Worm (Caenorhabditis elegans) whole organism, L4 larva: ENCODE measurements around the gene F46H5.3.
A peak's percentile ranks its signal among the peaks of the same experiment; 100 is the strongest.

ENCODE experiments used
- F26F4.8 ChIP-seq: fragments of 200-800 bp; sonication (Bioruptor generic); conservative IDR thresholded peaks from 2 replicates; pipeline ENCODE4 v1.3.6; 2022; ENCODE audit warnings: missing genetic modification characterization, missing compliant biosample characterization
- F37D6.2 ChIP-seq: sonication (generic microtip); optimal IDR thresholded peaks from 2 replicates; lab custom pipeline; 2016; ENCODE audit warnings: mild to moderate bottlenecking, missing genetic modification characterization, missing compliant biosample characterization
- F44E2.7 ChIP-seq: fragments of 200-800 bp; sonication (Bioruptor generic); IDR thresholded peaks from 2 replicates; pipeline ENCODE4 v2.1.2; 2022; ENCODE audit warnings: missing genetic modification characterization, missing compliant biosample characterization
- F49E8.2 ChIP-seq: sonication (generic microtip); optimal IDR thresholded peaks from 2 replicates; lab custom pipeline; 2016; ENCODE audit warnings: missing compliant biosample characterization, mild to moderate bottlenecking, missing genetic modification characterization, borderline replicate concordance
- R02D3.7 ChIP-seq: fragments of 150-350 bp; sonication (generic microtip); optimal IDR thresholded peaks from 3 replicates; lab custom pipeline; 2014; ENCODE audit warnings: missing biosample characterization, missing genetic modification characterization
- T20F7.1 ChIP-seq: fragments of 200-800 bp; sonication (Bioruptor generic); optimal IDR thresholded peaks from 2 replicates; lab custom pipeline; 2018; ENCODE audit warnings: mild to moderate bottlenecking, missing genetic modification characterization, missing compliant biosample characterization
- Y105C5A.15 ChIP-seq: fragments of 200-800 bp; sonication (Bioruptor generic); IDR thresholded peaks from 2 replicates; pipeline ENCODE4 v1.3.6; 2022; ENCODE audit warnings: missing genetic modification characterization, missing compliant biosample characterization
- Y75B8A.6 ChIP-seq: fragments of 200-800 bp; sonication (Bioruptor generic); IDR thresholded peaks from 2 replicates; pipeline ENCODE4 v1.3.6; 2022; ENCODE audit warnings: missing genetic modification reagents, missing genetic modification characterization, missing compliant biosample characterization
- aly-2 ChIP-seq: sonication (generic microtip); optimal IDR thresholded peaks from 2 replicates; lab custom pipeline; 2018; ENCODE audit warnings: missing biosample characterization, missing genetic modification characterization
- arid-1 ChIP-seq: fragments of 200-800 bp; sonication (Bioruptor generic); conservative IDR thresholded peaks from 2 replicates; pipeline ENCODE4 v1.3.6; 2022; ENCODE audit warnings: missing genetic modification reagents, missing genetic modification characterization, missing compliant biosample characterization
- ceh-20 ChIP-seq: fragments of 200-800 bp; sonication (Bioruptor generic); IDR thresholded peaks from 2 replicates; pipeline ENCODE4 v1.3.6; 2022; ENCODE audit warnings: missing genetic modification reagents, missing genetic modification characterization, missing compliant biosample characterization
- ceh-28 ChIP-seq: fragments of 150-350 bp; optimal IDR thresholded peaks from 2 replicates; lab custom pipeline; 2014; ENCODE audit warnings: missing biosample characterization, missing genetic modification reagents, missing genetic modification characterization
- ceh-44 ChIP-seq: fragments of 200-800 bp; sonication (Bioruptor generic); IDR thresholded peaks from 2 replicates; pipeline ENCODE4 v1.3.6; 2022; ENCODE audit warnings: missing genetic modification reagents, missing genetic modification characterization, missing compliant biosample characterization
- ceh-62 ChIP-seq: sonication (generic microtip); optimal IDR thresholded peaks from 2 replicates; lab custom pipeline; 2017; ENCODE audit warnings: missing biosample characterization, missing genetic modification characterization
- cey-2 ChIP-seq: sonication (generic microtip); optimal IDR thresholded peaks from 3 replicates; lab custom pipeline; 2017; ENCODE audit warnings: missing genetic modification characterization, mild to moderate bottlenecking, missing compliant biosample characterization, antibody characterized with exemption, borderline replicate concordance; ENCODE audit not compliant: insufficient read depth
- daf-8 ChIP-seq: fragments of 200-800 bp; sonication (Bioruptor generic); IDR thresholded peaks from 2 replicates; pipeline ENCODE4 v1.3.6; 2022; ENCODE audit warnings: missing genetic modification characterization, missing compliant biosample characterization
- dmd-6 ChIP-seq: fragments of 200-800 bp; sonication (Bioruptor generic); IDR thresholded peaks from 2 replicates; pipeline ENCODE4 v1.3.6; 2022; ENCODE audit warnings: missing genetic modification reagents, missing genetic modification characterization, missing compliant biosample characterization
- dmd-8 ChIP-seq: fragments of 200-800 bp; sonication (Bioruptor generic); IDR thresholded peaks from 2 replicates; pipeline ENCODE4 v1.3.6; 2022; ENCODE audit warnings: missing genetic modification characterization, missing compliant biosample characterization
- dpl-1 ChIP-seq: fragments of 150-350 bp; optimal IDR thresholded peaks from 2 replicates; lab custom pipeline; 2014; ENCODE audit warnings: missing biosample characterization, missing genetic modification reagents, missing genetic modification characterization
- duxl-1 ChIP-seq: sonication (generic microtip); optimal IDR thresholded peaks from 2 replicates; lab custom pipeline; 2016; ENCODE audit warnings: mild to moderate bottlenecking, missing genetic modification characterization, moderate library complexity, missing compliant biosample characterization; ENCODE audit not compliant: poor library complexity
- dve-1 ChIP-seq: sonication (generic microtip); optimal IDR thresholded peaks from 2 replicates; lab custom pipeline; 2017; ENCODE audit warnings: antibody characterized with exemption, mild to moderate bottlenecking, missing genetic modification characterization, missing compliant biosample characterization; ENCODE audit not compliant: insufficient read depth
- fkh-10 ChIP-seq: fragments of 150-350 bp; optimal IDR thresholded peaks from 2 replicates; lab custom pipeline; 2014; ENCODE audit warnings: missing biosample characterization, missing genetic modification reagents, missing genetic modification characterization
- hlh-11 ChIP-seq: fragments of 200-800 bp; sonication (Bioruptor generic); optimal IDR thresholded peaks from 2 replicates; lab custom pipeline; 2018; ENCODE audit warnings: mild to moderate bottlenecking, missing genetic modification characterization, missing compliant biosample characterization
- hmg-1.1 ChIP-seq: fragments of 200-800 bp; sonication (Bioruptor generic); IDR thresholded peaks from 2 replicates; pipeline ENCODE4 v1.3.6; 2022; ENCODE audit warnings: missing genetic modification reagents, missing genetic modification characterization, missing compliant biosample characterization
- jun-1 ChIP-seq: fragments of 150-350 bp; optimal IDR thresholded peaks from 2 replicates; lab custom pipeline; 2014; ENCODE audit warnings: missing biosample characterization, missing genetic modification reagents, missing genetic modification characterization
- lin-1 ChIP-seq: fragments of 200-800 bp; sonication (Bioruptor generic); IDR thresholded peaks from 2 replicates; pipeline ENCODE4 v1.3.6; 2022; ENCODE audit warnings: missing genetic modification reagents, missing genetic modification characterization, missing compliant biosample characterization
- lin-13 ChIP-seq: fragments of 150-350 bp; optimal IDR thresholded peaks from 2 replicates; lab custom pipeline; 2014; ENCODE audit warnings: missing biosample characterization, missing genetic modification reagents, missing genetic modification characterization
- lin-15B ChIP-seq: fragments of 150-350 bp; sonication (generic microtip); optimal IDR thresholded peaks from 3 replicates; lab custom pipeline; 2014; ENCODE audit warnings: missing biosample characterization, missing genetic modification characterization
- lin-38 ChIP-seq: fragments of 200-800 bp; sonication (Bioruptor generic); IDR thresholded peaks from 2 replicates; pipeline ENCODE4 v1.3.6; 2022; ENCODE audit warnings: missing genetic modification reagents, missing genetic modification characterization, missing compliant biosample characterization
- lin-39 ChIP-seq: fragments of 150-350 bp; optimal IDR thresholded peaks from 2 replicates; lab custom pipeline; 2014; ENCODE audit warnings: missing biosample characterization, missing genetic modification reagents, missing genetic modification characterization
- lir-3 ChIP-seq: sonication (generic microtip); optimal IDR thresholded peaks from 2 replicates; lab custom pipeline; 2016; ENCODE audit warnings: mild to moderate bottlenecking, missing genetic modification characterization, missing compliant biosample characterization
- madf-5 ChIP-seq, 2 experiments: fragments of 200-800 bp; sonication (Bioruptor generic); IDR thresholded peaks; 2 replicates each; pipeline ENCODE4 v1.3.6; 2022; ENCODE audit warnings: missing compliant biosample characterization in 2 of 2, missing genetic modification characterization in 2 of 2
- madf-9 ChIP-seq: fragments of 200-800 bp; sonication (Bioruptor generic); conservative IDR thresholded peaks from 2 replicates; pipeline ENCODE4 v1.3.6; 2022; ENCODE audit warnings: missing genetic modification reagents, missing genetic modification characterization, missing compliant biosample characterization
- mep-1 ChIP-seq: fragments of 150-350 bp; sonication (generic microtip); optimal IDR thresholded peaks from 3 replicates; lab custom pipeline; 2014; ENCODE audit warnings: missing biosample characterization, missing genetic modification characterization
- mes-2 ChIP-seq: sonication (generic microtip); optimal IDR thresholded peaks from 2 replicates; lab custom pipeline; 2016; ENCODE audit warnings: missing genotype, mild to moderate bottlenecking, missing genetic modification characterization, missing compliant biosample characterization; ENCODE audit not compliant: poor library complexity, severe bottlenecking
- mxl-2 ChIP-seq: fragments of 200-800 bp; sonication (Bioruptor generic); conservative IDR thresholded peaks from 2 replicates; pipeline ENCODE4 v1.3.6; 2022; ENCODE audit warnings: missing genetic modification reagents, missing genetic modification characterization, missing compliant biosample characterization
- nhr-10 ChIP-seq: fragments of 150-350 bp; optimal IDR thresholded peaks from 2 replicates; lab custom pipeline; 2014; ENCODE audit warnings: missing biosample characterization, missing genetic modification characterization
- nhr-11 ChIP-seq: fragments of 150-350 bp; optimal IDR thresholded peaks from 2 replicates; lab custom pipeline; 2014; ENCODE audit warnings: missing biosample characterization, missing genetic modification characterization
- nhr-111 ChIP-seq: fragments of 200-800 bp; sonication (Bioruptor generic); optimal IDR thresholded peaks from 2 replicates; lab custom pipeline; 2018; ENCODE audit warnings: mild to moderate bottlenecking, missing genetic modification characterization, missing compliant biosample characterization
- nhr-28 ChIP-seq: fragments of 150-350 bp; optimal IDR thresholded peaks from 2 replicates; lab custom pipeline; 2014; ENCODE audit warnings: missing biosample characterization, missing genetic modification characterization
- nhr-6 ChIP-seq: fragments of 150-350 bp; optimal IDR thresholded peaks from 2 replicates; lab custom pipeline; 2014; ENCODE audit warnings: missing biosample characterization, missing genetic modification characterization
- nhr-77 ChIP-seq: fragments of 150-350 bp; optimal IDR thresholded peaks from 2 replicates; lab custom pipeline; 2014; ENCODE audit warnings: missing biosample characterization, missing genetic modification characterization
- snpc-4 ChIP-seq: fragments of 150-350 bp; optimal IDR thresholded peaks from 2 replicates; lab custom pipeline; 2014; ENCODE audit warnings: missing biosample characterization, missing genetic modification characterization
- spr-1 ChIP-seq: sonication (generic microtip); optimal IDR thresholded peaks from 2 replicates; lab custom pipeline; 2016; ENCODE audit warnings: mild to moderate bottlenecking, missing genetic modification characterization, missing compliant biosample characterization
- tag-97 ChIP-seq: fragments of 200-800 bp; sonication (Bioruptor generic); IDR thresholded peaks from 2 replicates; pipeline ENCODE4 v1.3.6; 2022; ENCODE audit warnings: missing genetic modification characterization, missing compliant biosample characterization
- tra-1 ChIP-seq: fragments of 200-800 bp; sonication (Bioruptor generic); IDR thresholded peaks from 2 replicates; pipeline ENCODE4 v1.3.6; 2022; ENCODE audit warnings: missing genetic modification reagents, missing genetic modification characterization, missing compliant biosample characterization
- unc-39 ChIP-seq: sonication (generic microtip); optimal IDR thresholded peaks from 2 replicates; lab custom pipeline; 2017; ENCODE audit warnings: missing biosample characterization, missing genetic modification characterization
- unc-62 ChIP-seq, 3 experiments: fragments of 150-350 bp in 1 of 3; sonication (generic microtip); optimal IDR thresholded peaks in 2 of 3; peaks in 1 of 3; 1 replicate in 1 of 3; 2 replicates in 2 of 3; lab custom pipeline; 2014 to 2017; ENCODE audit warnings: missing biosample characterization in 3 of 3, missing genetic modification characterization in 3 of 3, missing genetic modification reagents in 3 of 3, missing genotype in 1 of 3
- zfp-2 ChIP-seq: sonication (generic microtip); optimal IDR thresholded peaks from 2 replicates; lab custom pipeline; 2016; ENCODE audit warnings: mild to moderate bottlenecking, missing genetic modification characterization, missing compliant biosample characterization
- zfp-3 ChIP-seq: fragments of 200-800 bp; sonication (Bioruptor generic); conservative IDR thresholded peaks from 2 replicates; pipeline ENCODE4 v1.3.6; 2022; ENCODE audit warnings: missing genetic modification reagents, missing genetic modification characterization, missing compliant biosample characterization
- zip-11 ChIP-seq: fragments of 200-800 bp; sonication (Bioruptor generic); IDR thresholded peaks from 2 replicates; pipeline ENCODE4 v1.3.6; 2022; ENCODE audit warnings: missing genetic modification characterization, missing compliant biosample characterization
- ztf-7 ChIP-seq: fragments of 150-350 bp; optimal IDR thresholded peaks from 2 replicates; lab custom pipeline; 2014; ENCODE audit warnings: missing biosample characterization, missing genetic modification characterization

The F46H5.3 gene

DNA sequence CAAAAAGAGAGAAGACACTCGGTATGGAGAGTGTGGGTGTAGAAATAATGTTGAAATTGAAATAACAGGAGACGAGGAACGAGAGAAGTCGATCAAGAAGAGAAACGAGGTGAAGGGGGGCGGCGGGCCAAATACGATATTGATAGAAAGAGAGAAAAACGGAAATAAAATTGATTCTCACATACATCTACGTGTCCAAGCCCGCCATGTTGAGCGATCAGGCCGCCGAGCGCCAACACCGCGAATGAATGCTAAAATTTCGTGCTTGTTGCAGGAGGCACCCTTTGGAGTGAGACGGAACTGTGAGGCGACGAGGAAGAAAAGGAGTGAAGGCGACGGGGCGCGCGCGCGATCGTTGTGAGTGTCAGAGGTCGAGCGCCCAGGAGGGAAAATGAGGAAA is 4.4 kb upstream of the F46H5.3 start, which contains the start of gene F46H5.7 (continued):
- TF ChIP-seq daf-8 (GFP tag; lab: Robert Waterston, UW) (no peak), nhr-111 (GFP tag; lab: Kevin White, UChicago) (no peak), cey-2 (tag; lab: Kevin White, UChicago) (no peak), nhr-77 (tag; lab: Kevin White, UChicago) (no peak), ceh-44 (GFP tag; lab: Robert Waterston, UW) (no peak), snpc-4 (no peak), nhr-11 (tag; lab: Kevin White, UChicago) (no peak), duxl-1 (tag; lab: Kevin White, UChicago) (no peak), F49E8.2 (tag; lab: Kevin White, UChicago) (no peak), arid-1 (GFP tag; lab: Robert Waterston, UW) (no peak), jun-1 (tag; lab: Kevin White, UChicago) (no peak), Y75B8A.6 (GFP tag; lab: Robert Waterston, UW) (no peak), zip-11 (GFP tag; lab: Robert Waterston, UW) (no peak), ceh-20 (GFP tag; lab: Robert Waterston, UW) (no peak), zfp-2 (tag; lab: Kevin White, UChicago) (no peak), dmd-8 (GFP tag; lab: Robert Waterston, UW) (no peak), F37D6.2 (tag; lab: Kevin White, UChicago) (no peak), dve-1 (tag; lab: Kevin White, UChicago) (no peak), unc-39 (no peak), spr-1 (no peak), lin-13 (no peak), zfp-3 (GFP tag; lab: Robert Waterston, UW) (no peak), tag-97 (GFP tag; lab: Robert Waterston, UW) (no peak), lin-38 (GFP tag; lab: Robert Waterston, UW) (no peak), fkh-10 (GFP tag; lab: Kevin White, UChicago) (no peak), nhr-28 (peak; percentile 25), ceh-28 (tag; lab: Kevin White, UChicago) (no peak), ztf-7 (tag; lab: Kevin White, UChicago) (no peak), lir-3 (tag; lab: Kevin White, UChicago) (no peak), hmg-1.1 (GFP tag; lab: Robert Waterston, UW) (no peak), tra-1 (GFP tag; lab: Robert Waterston, UW) (no peak), lin-15B (no peak), R02D3.7 (tag; lab: Kevin White, UChicago) (no peak), Y105C5A.15 (no peak), mes-2 (tag; lab: Kevin White, UChicago) (no peak), lin-1 (GFP tag; lab: Robert Waterston, UW) (no peak), hlh-11 (tag; lab: Kevin White, UChicago) (peak; percentile 50), ceh-62 (tag; lab: Kevin White, UChicago) (no peak), lin-39 (tag; lab: Kevin White, UChicago) (no peak), mep-1 (no peak), F44E2.7 (no peak), unc-62 (GFP tag; optimal IDR thresholded peaks at IDR 0.05 in 1 of 2; lab: Kevin White, UChicago) (no peak), unc-62 (tag; optimal IDR thresholded peaks at IDR 0.05; lab: Kevin White, UChicago) (no peak), dmd-6 (peak; percentile 43; the same call in 1 of the 2 replicates), T20F7.1 (GFP tag; lab: Kevin White, UChicago) (no peak), nhr-6 (tag; lab: Kevin White, UChicago) (no peak), mxl-2 (GFP tag; lab: Robert Waterston, UW) (no peak), madf-9 (GFP tag; lab: Robert Waterston, UW) (no peak), F26F4.8 (no peak), madf-5 (GFP tag; IDR thresholded peaks at IDR 0.05; lab: Robert Waterston, UW) (no peak), dpl-1 (GFP tag; lab: Kevin White, UChicago) (no peak), aly-2 (tag; lab: Kevin White, UChicago) (no peak), nhr-10 (no peak)
